Fruit fly (Drosophila melanogaster) whole organism, adult: Measurements from ENCODE around the gene CG14418.

ENCODE experiments used
- CG11617 ChIP-seq: fragments of 200-800 bp; sonication (Bioruptor generic); optimal IDR thresholded peaks from 2 replicates; lab custom pipeline; 2017; ENCODE audit warnings: mild to moderate bottlenecking, missing biosample characterization, missing genetic modification reagents, missing genetic modification characterization
- CG12768 ChIP-seq: fragments of 200-800 bp; sonication (Bioruptor generic); optimal IDR thresholded peaks from 2 replicates; lab custom pipeline; 2017; ENCODE audit warnings: missing biosample characterization, missing genetic modification characterization, mild to moderate bottlenecking, moderate library complexity, missing genetic modification reagents
- CG14711 ChIP-seq: fragments of 200-800 bp; sonication (Bioruptor generic); optimal IDR thresholded peaks from 2 replicates; lab custom pipeline; 2018; ENCODE audit warnings: missing biosample characterization, mild to moderate bottlenecking, missing genetic modification characterization, moderate library complexity
- CG1620 ChIP-seq: fragments of 200-800 bp; sonication (Bioruptor generic); optimal IDR thresholded peaks from 2 replicates; lab custom pipeline; 2016; ENCODE audit warnings: missing biosample characterization, missing genetic modification characterization
- CG33017 ChIP-seq: fragments of 200-800 bp; sonication (Bioruptor generic); optimal IDR thresholded peaks from 2 replicates; lab custom pipeline; 2018; ENCODE audit warnings: missing biosample characterization, mild to moderate bottlenecking, missing genetic modification characterization, moderate library complexity
- CG5204 ChIP-seq: fragments of 200-800 bp; sonication (Bioruptor generic); optimal IDR thresholded peaks from 2 replicates; lab custom pipeline; 2016; ENCODE audit warnings: missing biosample characterization, missing genetic modification characterization
- CG7045 ChIP-seq: fragments of 200-800 bp; sonication (Bioruptor generic); optimal IDR thresholded peaks from 2 replicates; lab custom pipeline; 2017; ENCODE audit warnings: missing biosample characterization, mild to moderate bottlenecking, missing genetic modification characterization
- CG7101 ChIP-seq: fragments of 200-800 bp; sonication (Bioruptor generic); optimal IDR thresholded peaks from 2 replicates; lab custom pipeline; 2018; ENCODE audit warnings: missing biosample characterization, mild to moderate bottlenecking, missing genetic modification characterization, moderate library complexity
- Clk ChIP-seq: fragments of 200-800 bp; sonication (Bioruptor generic); optimal IDR thresholded peaks from 2 replicates; lab custom pipeline; 2017; ENCODE audit warnings: missing biosample characterization, missing genetic modification characterization
- Crg-1 ChIP-seq: fragments of 200-800 bp; sonication (Bioruptor generic); optimal IDR thresholded peaks from 2 replicates; lab custom pipeline; 2016; ENCODE audit warnings: missing biosample characterization, missing genetic modification characterization
- Hr96 ChIP-seq: fragments of 200-800 bp; sonication (Bioruptor generic); optimal IDR thresholded peaks from 2 replicates; lab custom pipeline; 2016; ENCODE audit warnings: missing biosample characterization, missing genetic modification characterization
- Mnt ChIP-seq: fragments of 200-800 bp; sonication (Bioruptor generic); optimal IDR thresholded peaks from 2 replicates; lab custom pipeline; 2016; ENCODE audit warnings: missing biosample characterization, mild to moderate bottlenecking, missing genetic modification characterization
- bab1 ChIP-seq: fragments of 200-800 bp; sonication (Bioruptor generic); optimal IDR thresholded peaks from 3 replicates; lab custom pipeline; 2019; ENCODE audit warnings: missing biosample characterization, mild to moderate bottlenecking, missing genetic modification characterization, moderate library complexity
- cic ChIP-seq: fragments of 200-800 bp; sonication (Bioruptor generic); optimal IDR thresholded peaks from 2 replicates; lab custom pipeline; 2017; ENCODE audit warnings: missing biosample characterization, mild to moderate bottlenecking, missing genetic modification characterization, moderate library complexity
- cnc ChIP-seq, 2 experiments: fragments of >200 bp; optimal IDR thresholded peaks; 2 replicates each; lab custom pipeline; 2017
- kay ChIP-seq: fragments of 200-800 bp; sonication (Bioruptor generic); peaks from one replicate; lab custom pipeline; 2016; ENCODE audit warnings: missing biosample characterization, missing genetic modification characterization, borderline replicate concordance
- ovo ChIP-seq: fragments of 200-800 bp; sonication (Bioruptor generic); optimal IDR thresholded peaks from 2 replicates; lab custom pipeline; 2016; ENCODE audit warnings: missing biosample characterization, missing genetic modification characterization
- pad ChIP-seq: fragments of 200-800 bp; sonication (Bioruptor generic); optimal IDR thresholded peaks from 3 replicates; lab custom pipeline; 2017; ENCODE audit warnings: missing biosample characterization, missing genetic modification characterization, mild to moderate bottlenecking, moderate library complexity, missing genetic modification reagents
- tj ChIP-seq: fragments of 200-800 bp; sonication (Bioruptor generic); optimal IDR thresholded peaks from 3 replicates; lab custom pipeline; 2017; ENCODE audit warnings: missing biosample characterization, mild to moderate bottlenecking, missing genetic modification characterization, moderate library complexity
- toe ChIP-seq: fragments of 200-800 bp; sonication (Bioruptor generic); optimal IDR thresholded peaks from 2 replicates; lab custom pipeline; 2016; ENCODE audit warnings: missing biosample characterization, missing genetic modification characterization

CG14418 gene

DNA sequence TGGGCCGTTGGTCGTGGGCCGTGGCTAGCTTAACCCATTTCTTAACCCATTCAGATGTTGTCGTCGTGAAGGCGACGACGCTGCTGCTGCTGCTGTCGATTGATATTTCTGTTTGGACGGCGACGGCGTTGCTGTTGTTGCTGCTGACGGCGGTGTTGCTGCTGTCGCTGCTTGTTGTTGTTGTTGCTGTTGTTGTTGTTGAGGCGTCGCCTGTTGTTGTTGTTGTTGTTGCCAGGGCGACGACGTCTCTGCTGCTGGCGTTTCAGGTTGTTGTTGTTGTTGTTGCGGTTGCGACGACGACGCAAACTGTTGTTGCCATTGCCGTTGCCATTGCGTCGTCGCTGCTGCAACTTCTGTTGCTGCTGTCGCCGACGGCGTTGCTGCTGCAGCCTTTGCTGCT is 945 bp downstream of the CG14418 start:
- TF ChIP-seq CG12768 (GFP tag; lab: Kevin White, UChicago) (no peak), ovo (GFP tag; lab: Kevin White, UChicago) (no peak), CG33017 (tag; lab: Kevin White, UChicago) (no peak), Crg-1 (GFP tag; lab: Kevin White, UChicago) (no peak), bab1 (GFP tag; lab: Kevin White, UChicago) (no peak), kay (GFP tag; lab: Kevin White, UChicago) (no peak), CG7101 (tag; lab: Kevin White, UChicago) (no peak), Hr96 (GFP tag; lab: Kevin White, UChicago) (no peak), Mnt (GFP tag; lab: Kevin White, UChicago) (no peak), CG1620 (GFP tag; lab: Kevin White, UChicago) (no peak), CG7045 (no peak), tj (no peak), pad (no peak), CG11617 (GFP tag; lab: Kevin White, UChicago) (no peak), Clk (GFP tag; lab: Kevin White, UChicago) (no peak)

DNA sequence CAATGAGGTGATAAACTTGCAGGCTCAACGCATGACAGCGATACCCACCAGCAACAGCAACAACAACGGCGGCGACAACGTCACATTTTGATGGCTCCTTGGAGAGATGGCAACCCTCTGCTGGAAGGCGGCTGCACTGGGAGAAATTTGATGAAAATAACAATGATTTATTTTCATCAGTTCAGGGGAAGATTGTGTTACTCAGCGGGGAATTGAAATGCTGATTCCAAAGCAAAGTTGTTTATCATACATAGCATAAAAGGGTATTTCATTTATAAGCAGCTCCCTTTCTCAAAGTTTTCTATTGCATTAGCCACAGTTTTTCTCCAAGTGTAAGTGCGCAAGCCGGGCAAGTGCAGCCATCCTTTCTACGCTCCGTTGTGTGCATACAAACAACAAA is 2.8 kb downstream of the CG14418 start:
- TF ChIP-seq Mnt (GFP tag; lab: Kevin White, UChicago), result no peak
- TF ChIP-seq CG11617 (GFP tag; lab: Kevin White, UChicago), result no peak
- no peak for TF ChIP-seq Hr96 (GFP tag; lab: Kevin White, UChicago)

DNA sequence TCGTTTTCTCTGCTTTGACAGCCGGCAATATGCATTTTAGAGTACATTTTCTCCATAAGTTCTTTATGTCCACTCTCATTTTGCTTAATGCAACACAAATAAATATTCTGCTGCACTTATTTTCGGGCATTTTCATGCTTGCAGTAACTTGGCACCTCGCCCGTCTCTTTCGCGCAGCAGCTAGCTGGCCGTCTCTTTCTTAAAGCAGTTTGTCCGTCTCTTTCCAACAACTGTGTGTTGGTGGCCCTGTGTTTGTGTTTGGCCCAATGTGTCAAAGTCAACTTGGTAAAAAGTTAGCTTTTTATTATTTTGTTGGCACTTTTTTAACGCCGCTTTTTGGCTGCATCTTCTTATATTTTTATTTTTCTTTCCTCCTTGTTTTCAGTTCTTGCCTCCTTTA is 6.4 kb downstream of the CG14418 start:
- TF ChIP-seq pad, result no peak
- TF ChIP-seq cnc (optimal IDR thresholded peaks at IDR 0.05; lab: Kevin White, UChicago), result no peak
- no peak for TF ChIP-seq CG14711
- no peak for TF ChIP-seq bab1 (GFP tag; lab: Kevin White, UChicago)
- no peak for TF ChIP-seq CG12768 (GFP tag; lab: Kevin White, UChicago)
- no peak for TF ChIP-seq CG7101 (tag; lab: Kevin White, UChicago)
- TF ChIP-seq CG33017 (tag; lab: Kevin White, UChicago), result no peak
- TF ChIP-seq Clk (GFP tag; lab: Kevin White, UChicago), result no peak
- no peak for TF ChIP-seq Crg-1 (GFP tag; lab: Kevin White, UChicago)
- TF ChIP-seq CG7045, result no peak
- no peak for TF ChIP-seq cic (GFP tag; lab: Kevin White, UChicago)

DNA sequence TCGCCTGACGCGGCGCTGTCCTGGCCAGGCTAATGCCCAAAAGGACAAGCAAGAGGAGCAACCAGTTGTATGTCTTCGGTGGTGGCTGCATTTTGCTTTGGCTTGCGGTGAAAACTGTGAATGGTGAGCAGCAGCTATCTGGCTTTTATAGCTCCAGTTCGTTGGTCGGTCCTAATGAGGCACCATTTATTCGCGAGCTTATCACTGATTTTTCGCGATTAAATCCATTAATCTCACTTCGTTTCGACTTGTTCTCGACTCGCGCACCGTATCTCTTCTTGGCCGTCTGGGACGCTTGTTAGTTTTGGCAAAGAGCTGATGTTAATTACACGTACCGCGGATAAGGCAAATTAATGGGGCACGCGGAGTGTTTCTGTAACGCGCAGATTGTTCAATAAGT is 7.0 kb downstream of the CG14418 start, which contains the start of gene CG14417:
Gene CG14417, minus strand, starts transcription at position 101 of the 400 bp plus-strand sequence.
- no peak for TF ChIP-seq CG7101 (tag; lab: Kevin White, UChicago)
- TF ChIP-seq CG1620 (GFP tag; lab: Kevin White, UChicago), result no peak
- TF ChIP-seq Mnt (GFP tag; lab: Kevin White, UChicago), result no peak
- no peak for TF ChIP-seq CG33017 (tag; lab: Kevin White, UChicago)
- TF ChIP-seq CG14711, result no peak
- TF ChIP-seq CG12768 (GFP tag; lab: Kevin White, UChicago), result no peak
- TF ChIP-seq Clk (GFP tag; lab: Kevin White, UChicago), result no peak
- TF ChIP-seq cnc (optimal IDR thresholded peaks at IDR 0.05; lab: Kevin White, UChicago), result no peak

DNA sequence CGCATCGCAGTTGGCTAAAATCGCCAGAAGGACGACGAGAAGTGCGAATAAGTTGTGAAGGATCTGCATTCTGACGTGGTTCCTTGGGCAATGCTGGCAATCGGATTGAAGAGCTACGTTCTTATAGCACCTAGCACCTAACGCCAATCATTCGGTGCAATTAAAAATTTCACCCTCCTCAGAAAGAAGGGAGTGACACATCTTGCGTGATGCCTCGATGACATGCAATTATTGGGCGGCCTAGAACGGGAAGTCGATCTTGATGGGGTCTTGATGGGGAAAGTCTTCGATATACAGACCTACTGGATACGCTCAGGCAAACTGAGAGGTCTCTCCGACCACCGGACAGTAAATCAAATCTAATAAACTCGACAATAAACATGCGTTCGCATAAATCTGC is 10.7 kb downstream of the CG14418 start, which contains the start of gene CG14416:
Gene CG14416, minus strand, starts transcription at position 101 of the 400 bp plus-strand sequence.
- TF ChIP-seq toe (no peak), Mnt (GFP tag; lab: Kevin White, UChicago) (no peak), CG11617 (GFP tag; lab: Kevin White, UChicago) (no peak), CG1620 (GFP tag; lab: Kevin White, UChicago) (no peak), cic (GFP tag; lab: Kevin White, UChicago) (no peak), CG7101 (tag; lab: Kevin White, UChicago) (no peak), CG14711 (no peak), pad (no peak), bab1 (GFP tag; lab: Kevin White, UChicago) (no peak), CG5204 (GFP tag; lab: Kevin White, UChicago) (no peak), CG12768 (GFP tag; lab: Kevin White, UChicago) (no peak), CG7045 (no peak), kay (GFP tag; lab: Kevin White, UChicago) (no peak)

DNA sequence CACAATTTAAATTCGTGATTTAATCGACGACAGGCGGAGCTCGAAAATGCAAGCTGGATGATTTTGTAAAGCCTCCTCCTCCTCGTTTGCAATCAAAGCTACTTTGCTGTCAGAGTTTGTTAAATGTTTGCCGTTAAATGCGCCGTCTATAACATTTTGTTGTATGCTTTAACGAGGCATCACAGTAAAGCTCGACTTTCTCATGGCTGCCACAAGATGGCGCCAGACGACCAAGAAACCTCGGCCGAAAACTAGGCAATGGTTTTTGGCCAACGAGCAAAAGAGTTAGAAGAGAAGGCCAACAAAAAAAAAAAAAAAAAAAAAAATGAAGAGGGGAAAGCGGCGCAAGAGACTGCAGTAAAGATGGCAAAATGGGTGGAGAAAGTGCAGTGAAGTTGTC is 14.0 kb downstream of the CG14418 start:
- TF ChIP-seq pad, result no peak
- no peak for TF ChIP-seq toe

DNA sequence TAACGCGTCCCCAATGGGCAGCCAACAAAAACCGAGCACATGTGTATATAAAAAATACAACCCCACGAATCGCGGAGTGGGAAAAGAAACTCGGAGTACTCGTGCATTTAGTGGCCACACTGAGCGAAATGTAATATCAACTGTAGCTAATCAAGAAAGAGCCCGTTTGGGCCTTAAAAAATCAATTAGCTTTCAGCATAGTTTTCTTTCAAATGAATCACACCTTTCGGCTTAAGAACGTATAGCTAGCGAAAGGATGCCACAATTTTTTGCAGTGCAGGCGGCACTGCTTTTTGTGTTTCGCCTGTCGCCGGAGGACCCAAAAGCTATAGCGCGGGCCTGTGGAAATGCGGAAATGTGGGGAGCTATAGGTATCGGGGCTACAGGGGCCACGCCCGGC is 22.5 kb downstream of the CG14418 start:
- TF ChIP-seq pad, result no peak
